Fruit fly (Drosophila melanogaster) whole organism, embryonic: ENCODE data around the gene Zif.

Experiments used
- BtbVII ChIP-seq: fragments of 200-800 bp; sonication (Bioruptor generic); optimal IDR thresholded peaks from 3 replicates; lab custom pipeline; 2017; ENCODE audit warnings: missing biosample characterization, mild to moderate bottlenecking, missing genetic modification characterization
- CG10209 ChIP-seq: fragments of 200-800 bp; sonication (Bioruptor generic); optimal IDR thresholded peaks from 3 replicates; lab custom pipeline; 2017; ENCODE audit warnings: missing biosample characterization, mild to moderate bottlenecking, missing genetic modification characterization, missing genetic modification reagents
- CG10543 ChIP-seq: fragments of 200-800 bp; sonication (Bioruptor generic); optimal IDR thresholded peaks from 3 replicates; lab custom pipeline; 2017; ENCODE audit warnings: missing biosample characterization, mild to moderate bottlenecking, missing genetic modification characterization, moderate library complexity
- CG11696 ChIP-seq: fragments of 200-800 bp; sonication (Bioruptor generic); IDR thresholded peaks from 2 replicates; pipeline ENCODE4 v1.3.6; 2022; ENCODE audit warnings: missing biosample characterization, missing genetic modification characterization
- CG12071 ChIP-seq: fragments of 200-800 bp; sonication (Bioruptor generic); optimal IDR thresholded peaks from 3 replicates; lab custom pipeline; 2018; ENCODE audit warnings: missing biosample characterization, mild to moderate bottlenecking, missing genetic modification characterization
- CG15269 ChIP-seq: fragments of 200-800 bp; sonication (Bioruptor generic); optimal IDR thresholded peaks from 2 replicates; lab custom pipeline; 2018; ENCODE audit warnings: missing biosample characterization, mild to moderate bottlenecking, missing genetic modification characterization, moderate library complexity
- CG16779 ChIP-seq: fragments of 200-800 bp; sonication (Bioruptor generic); IDR thresholded peaks from 2 replicates; pipeline ENCODE4 v1.3.6; 2022; ENCODE audit warnings: missing biosample characterization, missing genetic modification characterization
- CG2678 ChIP-seq: fragments of 200-800 bp; sonication (Bioruptor generic); optimal IDR thresholded peaks from 3 replicates; lab custom pipeline; 2019; ENCODE audit warnings: missing biosample characterization, mild to moderate bottlenecking, missing genetic modification characterization, moderate library complexity
- CG2712 ChIP-seq: fragments of 200-800 bp; optimal IDR thresholded peaks from 3 replicates; lab custom pipeline; 2019; ENCODE audit warnings: missing biosample characterization, mild to moderate bottlenecking, missing genetic modification characterization, moderate library complexity
- CG31388 ChIP-seq: fragments of 200-800 bp; sonication (Bioruptor generic); optimal IDR thresholded peaks from 2 replicates; lab custom pipeline; 2016; ENCODE audit warnings: missing biosample characterization, missing genetic modification characterization
- CG32767 ChIP-seq: fragments of 200-800 bp; sonication (Bioruptor generic); IDR thresholded peaks from 2 replicates; pipeline ENCODE4 v1.3.6; 2022; ENCODE audit warnings: missing biosample characterization, missing genetic modification characterization
- CG3407 ChIP-seq: fragments of 200-800 bp; sonication (Bioruptor generic); optimal IDR thresholded peaks from 2 replicates; lab custom pipeline; 2018; ENCODE audit warnings: missing biosample characterization, mild to moderate bottlenecking, missing genetic modification characterization
- CG6254 ChIP-seq: fragments of 200-800 bp; sonication (Bioruptor generic); optimal IDR thresholded peaks from 3 replicates; lab custom pipeline; 2017; ENCODE audit warnings: mild to moderate bottlenecking, missing biosample characterization, missing genetic modification reagents, missing genetic modification characterization
- E2f1 ChIP-seq: fragments of 200-800 bp; sonication (Bioruptor generic); IDR thresholded peaks from 2 replicates; pipeline ENCODE4 v1.3.6; 2022; ENCODE audit warnings: missing biosample characterization, missing genetic modification characterization
- Ets65A ChIP-seq: fragments of 200-800 bp; sonication (Bioruptor generic); peaks from one replicate; lab custom pipeline; 2016; ENCODE audit warnings: missing biosample characterization, missing genetic modification characterization
- GATAe ChIP-seq: fragments of 200-800 bp; sonication (Bioruptor generic); conservative IDR thresholded peaks from 2 replicates; pipeline ENCODE4 v1.3.6; 2022; ENCODE audit warnings: missing biosample characterization, missing genetic modification characterization
- Hey ChIP-seq: fragments of 200-800 bp; sonication (Bioruptor generic); optimal IDR thresholded peaks from 3 replicates; lab custom pipeline; 2018; ENCODE audit warnings: missing biosample characterization, mild to moderate bottlenecking, missing genetic modification characterization
- Hr51 ChIP-seq, 2 experiments: fragments of 200-800 bp; sonication (Bioruptor generic); optimal IDR thresholded peaks; 2 replicates in 1 of 2; 3 replicates in 1 of 2; lab custom pipeline; 2016 to 2018; ENCODE audit warnings: missing biosample characterization in 2 of 2, missing genetic modification characterization in 2 of 2, mild to moderate bottlenecking in 1 of 2, moderate library complexity in 1 of 2
- Med ChIP-seq: fragments of 200-800 bp; sonication (Bioruptor generic); peaks from one replicate; lab custom pipeline; 2016; ENCODE audit warnings: missing biosample characterization, missing genetic modification characterization, mild to moderate bottlenecking, inconsistent platforms, moderate library complexity
- PHDP ChIP-seq: fragments of 200-800 bp; sonication (Bioruptor generic); optimal IDR thresholded peaks from 3 replicates; lab custom pipeline; 2018; ENCODE audit warnings: missing biosample characterization, mild to moderate bottlenecking, missing genetic modification characterization, moderate library complexity
- Pdp1 ChIP-seq, 2 experiments: fragments of 200-800 bp; sonication (Bioruptor generic); optimal IDR thresholded peaks; 3 replicates each; lab custom pipeline; 2016; ENCODE audit warnings: missing biosample characterization in 2 of 2, missing genetic modification characterization in 2 of 2, mild to moderate bottlenecking in 1 of 2, moderate library complexity in 1 of 2
- Sry-β ChIP-seq: fragments of 200-800 bp; sonication (Bioruptor generic); optimal IDR thresholded peaks from 2 replicates; lab custom pipeline; 2018; ENCODE audit warnings: missing biosample characterization, mild to moderate bottlenecking, missing genetic modification characterization, moderate library complexity
- Stat92E ChIP-seq, 3 experiments: fragments of >200 bp in 2 of 3; fragments of 200-800 bp in 1 of 3; sonication (Bioruptor generic) in 1 of 3; optimal IDR thresholded peaks; 2 replicates each; lab custom pipeline; 2017 to 2019; ENCODE audit warnings: missing biosample characterization in 3 of 3, missing genetic modification characterization in 3 of 3, mild to moderate bottlenecking in 1 of 3, moderate library complexity in 1 of 3
- abd-A ChIP-seq: fragments of 200-800 bp; sonication (Bioruptor generic); optimal IDR thresholded peaks from 3 replicates; lab custom pipeline; 2019; ENCODE audit warnings: missing biosample characterization, mild to moderate bottlenecking, missing genetic modification characterization, moderate library complexity
- chm ChIP-seq: fragments of 200-800 bp; sonication (Bioruptor generic); IDR thresholded peaks from 2 replicates; pipeline ENCODE4 v1.3.6; 2022; ENCODE audit warnings: missing biosample characterization, missing genetic modification characterization
- chn ChIP-seq: fragments of 200-800 bp; sonication (Bioruptor generic); optimal IDR thresholded peaks from 2 replicates; lab custom pipeline; 2016; ENCODE audit warnings: missing biosample characterization, missing genetic modification characterization
- crol ChIP-seq: fragments of 200-800 bp; sonication (Bioruptor generic); IDR thresholded peaks from 2 replicates; pipeline ENCODE4 v1.3.6; 2022; ENCODE audit warnings: missing biosample characterization, missing genetic modification characterization
- cwo ChIP-seq: fragments of 200-800 bp; sonication (Bioruptor generic); optimal IDR thresholded peaks from 3 replicates; lab custom pipeline; 2017; ENCODE audit warnings: missing biosample characterization, missing genetic modification characterization, mild to moderate bottlenecking, moderate library complexity, missing genetic modification reagents
- danr ChIP-seq: fragments of 200-800 bp; sonication (Bioruptor generic); IDR thresholded peaks from 2 replicates; pipeline ENCODE4 v1.3.6; 2022; ENCODE audit warnings: missing biosample characterization, missing genetic modification characterization
- fd102C ChIP-seq: fragments of 200-800 bp; sonication (Bioruptor generic); optimal IDR thresholded peaks from 2 replicates; lab custom pipeline; 2018; ENCODE audit warnings: missing biosample characterization, mild to moderate bottlenecking, missing genetic modification characterization, moderate library complexity
- hkb ChIP-seq, 2 experiments: fragments of 200-800 bp in 1 of 2; fragments of >200 bp in 1 of 2; sonication (Bioruptor generic) in 1 of 2; IDR thresholded peaks in 1 of 2; optimal IDR thresholded peaks in 1 of 2; 2 replicates each; pipeline versions ENCODE4 v1.3.6 to Lab custom; 2017 to 2022; ENCODE audit warnings: missing biosample characterization in 1 of 2, missing genetic modification characterization in 1 of 2
- kni ChIP-seq: fragments of 200-800 bp; sonication (Bioruptor generic); optimal IDR thresholded peaks from 3 replicates; lab custom pipeline; 2017; ENCODE audit warnings: mild to moderate bottlenecking, missing biosample characterization, missing genetic modification reagents, missing genetic modification characterization
- nau ChIP-seq: fragments of 200-800 bp; sonication (Bioruptor generic); optimal IDR thresholded peaks from 3 replicates; lab custom pipeline; 2017; ENCODE audit warnings: missing biosample characterization, mild to moderate bottlenecking, missing genetic modification characterization, missing genetic modification reagents
- nmo ChIP-seq: fragments of 200-800 bp; sonication (Bioruptor generic); optimal IDR thresholded peaks from 2 replicates; lab custom pipeline; 2018; ENCODE audit warnings: missing biosample characterization, mild to moderate bottlenecking, missing genetic modification characterization, moderate library complexity
- odd ChIP-seq: fragments of 200-800 bp; sonication (Bioruptor generic); optimal IDR thresholded peaks from 2 replicates; lab custom pipeline; 2017; ENCODE audit warnings: missing biosample characterization, mild to moderate bottlenecking, missing genetic modification characterization
- onecut ChIP-seq: fragments of 200-800 bp; sonication (Bioruptor generic); IDR thresholded peaks from 2 replicates; pipeline ENCODE4 v1.3.6; 2022; ENCODE audit warnings: missing biosample characterization, missing genetic modification characterization
- otp ChIP-seq: fragments of 200-800 bp; sonication (Bioruptor generic); IDR thresholded peaks from 3 replicates; pipeline ENCODE4, ENCODE4 v1.3.6; 2022; ENCODE audit warnings: missing biosample characterization, missing genetic modification characterization
- ro ChIP-seq: fragments of 200-800 bp; sonication (Bioruptor generic); IDR thresholded peaks from 2 replicates; pipeline ENCODE4 v1.3.6; 2022; ENCODE audit warnings: missing biosample characterization, missing genetic modification characterization
- salm ChIP-seq: fragments of 200-800 bp; sonication (Bioruptor generic); optimal IDR thresholded peaks from 2 replicates; lab custom pipeline; 2018; ENCODE audit warnings: missing biosample characterization, mild to moderate bottlenecking, missing genetic modification characterization
- sens ChIP-seq: fragments of 200-800 bp; sonication (Bioruptor generic); peaks from one replicate; lab custom pipeline; 2016; ENCODE audit warnings: missing biosample characterization, missing genetic modification characterization
- seq ChIP-seq: fragments of 200-800 bp; sonication (Bioruptor generic); IDR thresholded peaks from 2 replicates; pipeline ENCODE4 v1.3.6; 2022; ENCODE audit warnings: missing biosample characterization, missing genetic modification characterization
- sqz ChIP-seq: fragments of 200-800 bp; sonication (Bioruptor generic); optimal IDR thresholded peaks from 3 replicates; lab custom pipeline; 2018; ENCODE audit warnings: missing biosample characterization, mild to moderate bottlenecking, missing genetic modification characterization
- tap ChIP-seq: fragments of 200-800 bp; optimal IDR thresholded peaks from 3 replicates; lab custom pipeline; 2019; ENCODE audit warnings: missing biosample characterization, mild to moderate bottlenecking, missing genetic modification characterization, moderate library complexity
- unpg ChIP-seq: fragments of 200-800 bp; sonication (Bioruptor generic); optimal IDR thresholded peaks from 3 replicates; lab custom pipeline; 2018; ENCODE audit warnings: missing biosample characterization, mild to moderate bottlenecking, missing genetic modification characterization, moderate library complexity
- vnd ChIP-seq: fragments of 200-800 bp; sonication (Bioruptor generic); IDR thresholded peaks from 3 replicates; pipeline ENCODE4 v1.3.6; 2022; ENCODE audit warnings: missing biosample characterization, missing genetic modification characterization; ENCODE audit not compliant: partially characterized antibody

The Zif gene

dm6 chr3R:6430206-6430605 lies 26.7 kb upstream of the Zif start (continued):
- TF ChIP-seq fd102C (GFP tag; lab: Kevin White, UChicago) (no peak), CG2712 (peak; percentile 66), crol (GFP tag; lab: Robert Waterston, UW) (peak; percentile 42), seq (GFP tag; lab: Robert Waterston, UW) (0 out of 2 replicates have a peak, but pooled peaks have one; percentile 29), CG10543 (GFP tag; lab: Kevin White, UChicago) (peak; percentile 12), nmo (GFP tag; lab: Kevin White, UChicago) (no peak), Hey (tag; lab: Kevin White, UChicago) (peak; percentile 73), onecut (GFP tag; lab: Robert Waterston, UW) (peak; percentile 98), CG32767 (GFP tag; lab: Robert Waterston, UW) (no peak), CG10209 (no peak), otp (GFP tag; lab: Robert Waterston, UW) (no peak), CG31388 (GFP tag; lab: Kevin White, UChicago) (no peak), Med (GFP tag; lab: Kevin White, UChicago) (peak; percentile 47), abd-A (tag; lab: Kevin White, UChicago) (peak; percentile 91), kni (GFP tag; lab: Kevin White, UChicago) (peak; percentile 34), Stat92E (GFP tag; optimal IDR thresholded peaks at IDR 0.05; lab: Kevin White, UChicago) (no peak)

dm6 chr3R:6432321-6432720 lies 24.6 kb upstream of the Zif start:
- TF ChIP-seq CG3407 (peak; percentile 95), tap (tag; lab: Kevin White, UChicago) (no peak)

- TF ChIP-seq hkb (optimal IDR thresholded peaks at IDR 0.05; lab: Kevin White, UChicago): no peak
- 0 out of 2 replicates have a peak, but pooled peaks have one; percentile 15 for TF ChIP-seq hkb (GFP tag; IDR thresholded peaks at IDR 0.05; lab: Robert Waterston, UW)
- TF ChIP-seq chm: 0 out of 2 replicates have a peak, but pooled peaks have one; percentile 8
- TF ChIP-seq chn (GFP tag; lab: Kevin White, UChicago): no peak
- peak in 1 of 2 experiments; percentile 35 for TF ChIP-seq Hr51 (GFP tag; optimal IDR thresholded peaks at IDR 0.05; lab: Kevin White, UChicago)
- peak; percentile 7 for TF ChIP-seq Ets65A (GFP tag; lab: Kevin White, UChicago)
- TF ChIP-seq CG12071 (GFP tag; lab: Kevin White, UChicago): peak; percentile 10
- TF ChIP-seq danr (GFP tag; lab: Robert Waterston, UW): no peak
- peak; percentile 86 for TF ChIP-seq sqz
- TF ChIP-seq unpg (GFP tag; lab: Kevin White, UChicago): peak; percentile 39
- no peak for TF ChIP-seq Sry-β (GFP tag; lab: Kevin White, UChicago)
- TF ChIP-seq CG2678 (tag; lab: Kevin White, UChicago): peak; percentile 48
- TF ChIP-seq CG11696 (GFP tag; lab: Robert Waterston, UW): peak; percentile 42; the same call in 1 of the 2 replicates
- peak; percentile 72; the same call in 1 of the 2 replicates for TF ChIP-seq GATAe (GFP tag; lab: Robert Waterston, UW)
- no peak for TF ChIP-seq CG16779 (GFP tag; lab: Robert Waterston, UW)
- peak in 1 of 2 experiments; percentile 91 for TF ChIP-seq Pdp1 (GFP tag; optimal IDR thresholded peaks at IDR 0.05; lab: Kevin White, UChicago)
- peak; percentile 14 for TF ChIP-seq nau (GFP tag; lab: Kevin White, UChicago)
- peak; percentile 43 for TF ChIP-seq BtbVII (GFP tag; lab: Kevin White, UChicago)
- TF ChIP-seq CG6254 (GFP tag; lab: Kevin White, UChicago): peak; percentile 3
- no peak for TF ChIP-seq vnd
- peak; percentile 3 for TF ChIP-seq sens (GFP tag; lab: Kevin White, UChicago)
- peak; percentile 15 for TF ChIP-seq CG15269 (tag; lab: Kevin White, UChicago)
- peak; percentile 26 for TF ChIP-seq cwo
- peak; percentile 21 for TF ChIP-seq PHDP (tag; lab: Kevin White, UChicago)
- TF ChIP-seq E2f1 (GFP tag; lab: Robert Waterston, UW): no peak
- no peak for TF ChIP-seq odd
- peak; percentile 34 for TF ChIP-seq salm (tag; lab: Kevin White, UChicago)
- no peak for TF ChIP-seq ro (GFP tag; lab: Robert Waterston, UW)
These were observed 24.0 kb upstream of the Zif start for dm6 chr3R:6432784-6433469.
